Fruit fly (Drosophila melanogaster) whole organism, embryonic: Measurements from ENCODE around the gene Pph13.

Experiments used
- Atf3 ChIP-seq: fragments of 200-800 bp; sonication (Bioruptor generic); optimal IDR thresholded peaks from 3 replicates; lab custom pipeline; 2016; ENCODE audit warnings: missing biosample characterization, missing genetic modification characterization
- Awh ChIP-seq: fragments of 200-800 bp; sonication (Bioruptor generic); IDR thresholded peaks from 2 replicates; pipeline ENCODE4, ENCODE4 v1.3.6; 2022; ENCODE audit warnings: missing biosample characterization, missing genetic modification characterization
- Blimp-1 ChIP-seq: fragments of 200-800 bp; sonication (Bioruptor generic); optimal IDR thresholded peaks from 3 replicates; lab custom pipeline; 2018; ENCODE audit warnings: missing biosample characterization, missing genetic modification characterization, mild to moderate bottlenecking, moderate library complexity, missing genetic modification reagents
- CG10147 ChIP-seq: fragments of 200-800 bp; sonication (Bioruptor generic); optimal IDR thresholded peaks from 2 replicates; lab custom pipeline; 2019; ENCODE audit warnings: missing biosample characterization, mild to moderate bottlenecking, missing genetic modification characterization, moderate library complexity
- CG12659 ChIP-seq: fragments of 200-800 bp; sonication (Bioruptor generic); optimal IDR thresholded peaks from 3 replicates; lab custom pipeline; 2017; ENCODE audit warnings: mild to moderate bottlenecking, missing biosample characterization, missing genetic modification reagents, missing genetic modification characterization
- CG1603 ChIP-seq: fragments of 200-800 bp; sonication (Bioruptor generic); optimal IDR thresholded peaks from 2 replicates; lab custom pipeline; 2019; ENCODE audit warnings: missing biosample characterization, mild to moderate bottlenecking, missing genetic modification characterization, moderate library complexity
- CG16813 ChIP-seq: fragments of 200-800 bp; sonication (Bioruptor generic); IDR thresholded peaks from 3 replicates; pipeline ENCODE4 v1.3.6; 2022; ENCODE audit warnings: missing biosample characterization, missing genetic modification characterization; ENCODE audit not compliant: partially characterized antibody
- CG17328 ChIP-seq: fragments of 200-800 bp; sonication (Bioruptor generic); IDR thresholded peaks from 2 replicates; pipeline ENCODE4 v1.3.6; 2022; ENCODE audit warnings: missing biosample characterization, missing genetic modification characterization
- CG1792 ChIP-seq: fragments of 200-800 bp; sonication (Bioruptor generic); optimal IDR thresholded peaks from 2 replicates; lab custom pipeline; 2016; ENCODE audit warnings: missing biosample characterization, missing genetic modification characterization
- CG18764 ChIP-seq: fragments of 200-800 bp; sonication (Bioruptor generic); optimal IDR thresholded peaks from 3 replicates; lab custom pipeline; 2016; ENCODE audit warnings: missing biosample characterization, missing genetic modification characterization
- CG2129 ChIP-seq: fragments of 200-800 bp; sonication (Bioruptor generic); IDR thresholded peaks from 2 replicates; pipeline ENCODE4 v1.3.6; 2022; ENCODE audit warnings: missing biosample characterization, missing genetic modification characterization; ENCODE audit not compliant: partially characterized antibody
- CG33213 ChIP-seq: fragments of 200-800 bp; sonication (Bioruptor generic); optimal IDR thresholded peaks from 3 replicates; lab custom pipeline; 2016; ENCODE audit warnings: missing biosample characterization, missing genetic modification characterization
- CG34422 ChIP-seq: fragments of 200-800 bp; sonication (Bioruptor generic); IDR thresholded peaks from 3 replicates; pipeline ENCODE4 v1.3.6; 2022; ENCODE audit warnings: missing biosample characterization, missing genetic modification characterization
- CG43689 ChIP-seq: fragments of 200-800 bp; sonication (Bioruptor generic); IDR thresholded peaks from 2 replicates; pipeline ENCODE4 v1.3.6; 2022; ENCODE audit warnings: missing biosample characterization, missing genetic modification characterization
- CG5245 ChIP-seq: fragments of 200-800 bp; sonication (Bioruptor generic); optimal IDR thresholded peaks from 3 replicates; lab custom pipeline; 2016; ENCODE audit warnings: missing biosample characterization, missing genetic modification characterization
- CG7357 ChIP-seq: fragments of 200-800 bp; sonication (Bioruptor generic); IDR thresholded peaks from 3 replicates; pipeline ENCODE4 v1.3.6; 2022; ENCODE audit warnings: missing biosample characterization, missing genetic modification characterization
- CG7786 ChIP-seq: fragments of 200-800 bp; sonication (Bioruptor generic); optimal IDR thresholded peaks from 2 replicates; lab custom pipeline; 2016; ENCODE audit warnings: missing biosample characterization, missing genetic modification characterization
- CG8944 ChIP-seq: fragments of 200-800 bp; sonication (Bioruptor generic); optimal IDR thresholded peaks from 3 replicates; lab custom pipeline; 2016; ENCODE audit warnings: missing biosample characterization, missing genetic modification characterization
- CG9817 ChIP-seq: fragments of 200-800 bp; sonication (Bioruptor generic); optimal IDR thresholded peaks from 2 replicates; lab custom pipeline; 2018; ENCODE audit warnings: missing biosample characterization, mild to moderate bottlenecking, missing genetic modification characterization, moderate library complexity
- CG9932 ChIP-seq: fragments of 200-800 bp; sonication (Bioruptor generic); IDR thresholded peaks from 2 replicates; pipeline ENCODE4 v1.3.6; 2022; ENCODE audit warnings: missing biosample characterization, missing genetic modification characterization
- Dp ChIP-seq: fragments of 200-800 bp; sonication (Bioruptor generic); optimal IDR thresholded peaks from 2 replicates; lab custom pipeline; 2018; ENCODE audit warnings: missing biosample characterization, mild to moderate bottlenecking, missing genetic modification characterization, moderate library complexity
- E2f2 ChIP-seq: fragments of 200-800 bp; sonication (Bioruptor generic); IDR thresholded peaks from 2 replicates; pipeline ENCODE4 v1.3.6; 2022; ENCODE audit warnings: missing biosample characterization, missing genetic modification characterization
- HLH4C ChIP-seq: fragments of 200-800 bp; sonication (Bioruptor generic); IDR thresholded peaks from 3 replicates; pipeline ENCODE4 v1.3.6; 2022; ENCODE audit warnings: missing biosample characterization, missing genetic modification characterization; ENCODE audit not compliant: partially characterized antibody
- Max ChIP-seq: fragments of 200-800 bp; sonication (Bioruptor generic); optimal IDR thresholded peaks from 2 replicates; lab custom pipeline; 2016; ENCODE audit warnings: missing biosample characterization, mild to moderate bottlenecking, missing genetic modification characterization
- Med ChIP-seq: fragments of 200-800 bp; sonication (Bioruptor generic); peaks from one replicate; lab custom pipeline; 2016; ENCODE audit warnings: missing biosample characterization, missing genetic modification characterization, mild to moderate bottlenecking, inconsistent platforms, moderate library complexity
- Oli ChIP-seq: fragments of 200-800 bp; sonication (Bioruptor generic); optimal IDR thresholded peaks from 2 replicates; lab custom pipeline; 2018; ENCODE audit warnings: missing biosample characterization, mild to moderate bottlenecking, missing genetic modification characterization, moderate library complexity
- Six4 ChIP-seq: fragments of 200-800 bp; sonication (Bioruptor generic); optimal IDR thresholded peaks from 2 replicates; lab custom pipeline; 2016; ENCODE audit warnings: missing biosample characterization, missing genetic modification characterization
- Sry-δ ChIP-seq: fragments of 200-800 bp; sonication (Bioruptor generic); optimal IDR thresholded peaks from 2 replicates; lab custom pipeline; 2016; ENCODE audit warnings: missing biosample characterization, missing genetic modification characterization
- ara ChIP-seq: fragments of 200-800 bp; sonication (Bioruptor generic); IDR thresholded peaks from 2 replicates; pipeline ENCODE4 v1.3.6; 2022; ENCODE audit warnings: missing biosample characterization, missing genetic modification characterization
- crol ChIP-seq: fragments of 200-800 bp; sonication (Bioruptor generic); IDR thresholded peaks from 2 replicates; pipeline ENCODE4 v1.3.6; 2022; ENCODE audit warnings: missing biosample characterization, missing genetic modification characterization
- dm ChIP-seq: fragments of 200-800 bp; sonication (Bioruptor generic); optimal IDR thresholded peaks from 3 replicates; lab custom pipeline; 2016; ENCODE audit warnings: missing biosample characterization, missing genetic modification characterization
- dpn ChIP-seq, 2 experiments: fragments of 200-800 bp; sonication (Bioruptor generic); optimal IDR thresholded peaks; 3 replicates each; lab custom pipeline; 2016; ENCODE audit warnings: missing biosample characterization in 2 of 2, missing genetic modification characterization in 2 of 2
- emc ChIP-seq: fragments of 200-800 bp; sonication (Bioruptor generic); optimal IDR thresholded peaks from 2 replicates; lab custom pipeline; 2016; ENCODE audit warnings: missing biosample characterization, missing genetic modification characterization
- ewg ChIP-seq: fragments of 200-800 bp; sonication (Bioruptor generic); optimal IDR thresholded peaks from 3 replicates; lab custom pipeline; 2017; ENCODE audit warnings: mild to moderate bottlenecking, missing biosample characterization, missing genetic modification reagents, missing genetic modification characterization
- gem ChIP-seq: fragments of 200-800 bp; sonication (Bioruptor generic); optimal IDR thresholded peaks from 2 replicates; lab custom pipeline; 2019; ENCODE audit warnings: missing biosample characterization, mild to moderate bottlenecking, missing genetic modification characterization, moderate library complexity
- hb ChIP-seq: fragments of 200-800 bp; sonication (Bioruptor generic); IDR thresholded peaks from 3 replicates; pipeline ENCODE4 v1.3.6; 2022; ENCODE audit warnings: missing biosample characterization, missing genetic modification characterization; ENCODE audit not compliant: partially characterized antibody
- hbn ChIP-seq: fragments of 200-800 bp; sonication (Bioruptor generic); IDR thresholded peaks from 2 replicates; pipeline ENCODE4 v1.3.6; 2022; ENCODE audit warnings: missing biosample characterization, missing genetic modification characterization; ENCODE audit not compliant: partially characterized antibody
- ind ChIP-seq: fragments of 200-800 bp; sonication (Bioruptor generic); optimal IDR thresholded peaks from 3 replicates; lab custom pipeline; 2016; ENCODE audit warnings: missing biosample characterization, missing genetic modification characterization
- kah ChIP-seq: fragments of 200-800 bp; sonication (Bioruptor generic); optimal IDR thresholded peaks from 2 replicates; lab custom pipeline; 2018; ENCODE audit warnings: missing biosample characterization, mild to moderate bottlenecking, missing genetic modification characterization
- lmd ChIP-seq: fragments of 200-800 bp; sonication (Bioruptor generic); IDR thresholded peaks from 2 replicates; pipeline ENCODE4 v1.3.6; 2022; ENCODE audit warnings: missing biosample characterization, missing genetic modification characterization
- luna ChIP-seq: fragments of 200-800 bp; sonication (Bioruptor generic); optimal IDR thresholded peaks from 2 replicates; lab custom pipeline; 2016; ENCODE audit warnings: missing biosample characterization, missing genetic modification characterization
- onecut ChIP-seq: fragments of 200-800 bp; sonication (Bioruptor generic); IDR thresholded peaks from 2 replicates; pipeline ENCODE4 v1.3.6; 2022; ENCODE audit warnings: missing biosample characterization, missing genetic modification characterization
- org-1 ChIP-seq: fragments of 200-800 bp; sonication (Bioruptor generic); optimal IDR thresholded peaks from 2 replicates; lab custom pipeline; 2017; ENCODE audit warnings: missing biosample characterization, missing genetic modification characterization
- otp ChIP-seq: fragments of 200-800 bp; sonication (Bioruptor generic); IDR thresholded peaks from 3 replicates; pipeline ENCODE4, ENCODE4 v1.3.6; 2022; ENCODE audit warnings: missing biosample characterization, missing genetic modification characterization
- rib ChIP-seq: fragments of 200-800 bp; sonication (Bioruptor generic); IDR thresholded peaks from 2 replicates; pipeline ENCODE4 v1.3.6; 2022; ENCODE audit warnings: missing biosample characterization, missing genetic modification characterization
- sens ChIP-seq: fragments of 200-800 bp; sonication (Bioruptor generic); peaks from one replicate; lab custom pipeline; 2016; ENCODE audit warnings: missing biosample characterization, missing genetic modification characterization
- sima ChIP-seq: fragments of 200-800 bp; sonication (Bioruptor generic); optimal IDR thresholded peaks from 2 replicates; lab custom pipeline; 2016; ENCODE audit warnings: missing biosample characterization, missing genetic modification characterization
- ssp ChIP-seq: fragments of 200-800 bp; sonication (Bioruptor generic); IDR thresholded peaks from 2 replicates; pipeline ENCODE4 v1.3.6; 2022; ENCODE audit warnings: missing biosample characterization, missing genetic modification characterization
- tap ChIP-seq: fragments of 200-800 bp; optimal IDR thresholded peaks from 3 replicates; lab custom pipeline; 2019; ENCODE audit warnings: missing biosample characterization, mild to moderate bottlenecking, missing genetic modification characterization, moderate library complexity
- zen2 ChIP-seq: fragments of 200-800 bp; sonication (Bioruptor generic); IDR thresholded peaks from 3 replicates; pipeline ENCODE4 v1.3.6; 2022; ENCODE audit warnings: missing biosample characterization, missing genetic modification characterization; ENCODE audit not compliant: partially characterized antibody

The Pph13 gene

DNA sequence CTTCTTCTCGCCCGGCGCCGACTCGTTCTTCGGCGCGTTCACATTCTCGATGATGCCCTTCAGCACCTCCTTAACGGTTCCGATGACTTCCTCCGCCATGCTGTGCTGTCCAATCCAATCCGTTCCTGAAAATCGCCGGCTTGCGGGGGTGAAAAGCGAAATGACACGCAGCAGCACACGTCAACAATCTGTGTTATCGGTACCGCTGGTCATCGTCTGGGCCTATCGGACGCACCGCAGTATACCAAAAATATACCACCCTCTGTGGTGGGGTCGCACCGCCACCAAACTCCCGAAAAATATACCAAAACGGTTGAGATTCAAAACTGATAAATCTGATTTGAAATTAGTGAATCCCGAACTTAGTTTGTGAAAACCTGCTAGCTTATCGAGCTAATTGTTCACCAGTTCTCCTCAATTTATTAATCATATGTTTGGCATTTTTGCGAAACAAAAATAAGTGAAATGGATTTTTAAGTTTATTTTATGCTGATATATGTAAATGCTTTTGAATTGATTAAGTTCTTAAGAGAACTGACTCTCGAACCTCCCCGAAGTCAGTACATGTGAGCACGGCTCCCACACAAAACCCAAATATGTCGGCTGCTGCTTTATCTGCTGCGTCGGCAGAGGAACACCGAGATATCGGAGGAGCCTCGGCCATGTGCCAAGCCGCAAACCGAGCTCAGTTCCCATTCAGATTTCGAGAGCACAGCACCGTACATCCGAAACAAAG, 32.7 kb upstream of the Pph13 start, which contains the start of the genes Spp and nAChRbeta3 (continued):
- TF ChIP-seq CG17328 (GFP tag; lab: Robert Waterston, UW) (peak; percentile 17; the same call in 1 of the 2 replicates), sima (no peak), Atf3 (GFP tag; lab: Kevin White, UChicago) (no peak), ara (GFP tag; lab: Robert Waterston, UW) (no peak), CG12659 (GFP tag; lab: Kevin White, UChicago) (no peak), Dp (GFP tag; lab: Kevin White, UChicago) (peak; percentile 63), CG7786 (GFP tag; lab: Kevin White, UChicago) (no peak), onecut (GFP tag; lab: Robert Waterston, UW) (no peak), Oli (tag; lab: Kevin White, UChicago) (no peak), rib (GFP tag; lab: Robert Waterston, UW) (no peak), dm (GFP tag; lab: Kevin White, UChicago) (peak; percentile 32), CG33213 (GFP tag; lab: Kevin White, UChicago) (no peak), Med (GFP tag; lab: Kevin White, UChicago) (peak; percentile 76), sens (GFP tag; lab: Kevin White, UChicago) (peak; percentile 87), CG1792 (no peak), org-1 (no peak), CG16813 (peak; percentile 54), CG18764 (GFP tag; lab: Kevin White, UChicago) (no peak), CG8944 (GFP tag; lab: Kevin White, UChicago) (no peak), crol (GFP tag; lab: Robert Waterston, UW) (peak; percentile 69), ewg (GFP tag; lab: Kevin White, UChicago) (no peak), Sry-δ (peak; percentile 59), CG1603 (peak; percentile 74), Awh (no peak), CG9932 (GFP tag; lab: Robert Waterston, UW) (no peak), otp (GFP tag; lab: Robert Waterston, UW) (no peak), kah (GFP tag; lab: Kevin White, UChicago) (no peak), ind (GFP tag; lab: Kevin White, UChicago) (no peak), CG2129 (GFP tag; lab: Robert Waterston, UW) (0 out of 2 replicates have a peak, but pooled peaks have one; percentile 14), Six4 (no peak), ssp (GFP tag; lab: Robert Waterston, UW) (no peak), CG43689 (GFP tag; lab: Robert Waterston, UW) (no peak), lmd (no peak), Blimp-1 (no peak), CG34422 (GFP tag; lab: Robert Waterston, UW) (peak; percentile 73; the same call in 1 of the 3 replicates), emc (GFP tag; lab: Kevin White, UChicago) (no peak), tap (tag; lab: Kevin White, UChicago) (no peak), CG9817 (tag; lab: Kevin White, UChicago) (no peak), E2f2 (peak; percentile 74), HLH4C (GFP tag; lab: Robert Waterston, UW) (peak; percentile 68), CG7357 (no peak), gem (tag; lab: Kevin White, UChicago) (no peak), hbn (GFP tag; lab: Robert Waterston, UW) (peak; percentile 60; the same call in 1 of the 2 replicates), Max (GFP tag; lab: Kevin White, UChicago) (no peak), hb (0 out of 3 replicates have a peak, but pooled peaks have one; percentile 13), CG5245 (GFP tag; lab: Kevin White, UChicago) (no peak), zen2 (peak; percentile 40; the same call in 2 of the 3 replicates), dpn (GFP tag; optimal IDR thresholded peaks at IDR 0.05; lab: Kevin White, UChicago) (no peak), CG10147 (GFP tag; lab: Kevin White, UChicago) (no peak), luna (GFP tag; lab: Kevin White, UChicago) (no peak)
